Worm (Caenorhabditis elegans): ENCODE measurements around the gene clec-196.
A peak's percentile ranks its signal among the peaks of the same experiment; 100 is the strongest.

The clec-196 gene

DNA sequence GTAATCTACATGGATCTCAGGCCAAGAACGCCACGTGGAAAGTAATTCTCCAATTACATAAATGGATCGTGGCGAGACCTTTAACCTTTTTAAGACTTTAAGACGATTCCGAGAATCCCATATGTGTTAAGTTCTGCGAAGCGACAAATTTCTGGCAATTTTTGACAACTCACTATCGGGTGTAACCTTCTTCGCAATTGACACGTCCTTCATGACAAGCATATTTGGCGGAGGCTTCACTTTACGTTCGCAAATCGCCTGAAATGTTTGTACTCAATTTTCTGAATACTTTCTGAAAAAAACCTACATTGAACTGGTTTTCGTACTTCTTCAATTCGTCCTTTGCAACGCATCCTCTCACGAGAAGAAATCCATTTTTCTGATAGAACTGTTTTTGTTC lies 17.9 kb upstream of the clec-196 start:
- no peak for TF ChIP-seq ama-1 (optimal IDR thresholded peaks at IDR 0.05)
- no peak for TF ChIP-seq ceh-9 (tag; optimal IDR thresholded peaks at IDR 0.05)
- TF ChIP-seq rnt-1 (tag; optimal IDR thresholded peaks at IDR 0.05): no peak
- TF ChIP-seq ets-4 (tag; optimal IDR thresholded peaks at IDR 0.05): no peak
- no peak for TF ChIP-seq hlh-30 (tag; optimal IDR thresholded peaks at IDR 0.05; ENCODE audit: insufficient read depth)
- TF ChIP-seq fkh-6 (tag; optimal IDR thresholded peaks at IDR 0.05): no peak
- no peak for TF ChIP-seq ceh-2 (tag; optimal IDR thresholded peaks at IDR 0.05)
- TF ChIP-seq ceh-19 (GFP tag; optimal IDR thresholded peaks at IDR 0.05): no peak
- TF ChIP-seq nhr-11 (tag; optimal IDR thresholded peaks at IDR 0.05): no peak
- no peak for TF ChIP-seq unc-55 (GFP tag; optimal IDR thresholded peaks at IDR 0.05)
- no peak for TF ChIP-seq fkh-10 (GFP tag; optimal IDR thresholded peaks at IDR 0.05)
- TF ChIP-seq ceh-14 (tag; optimal IDR thresholded peaks at IDR 0.05): no peak
- TF ChIP-seq unc-86 (tag; optimal IDR thresholded peaks at IDR 0.05): no peak
- no peak for TF ChIP-seq pag-3 (tag; optimal IDR thresholded peaks at IDR 0.05; ENCODE audit: borderline replicate concordance)

DNA sequence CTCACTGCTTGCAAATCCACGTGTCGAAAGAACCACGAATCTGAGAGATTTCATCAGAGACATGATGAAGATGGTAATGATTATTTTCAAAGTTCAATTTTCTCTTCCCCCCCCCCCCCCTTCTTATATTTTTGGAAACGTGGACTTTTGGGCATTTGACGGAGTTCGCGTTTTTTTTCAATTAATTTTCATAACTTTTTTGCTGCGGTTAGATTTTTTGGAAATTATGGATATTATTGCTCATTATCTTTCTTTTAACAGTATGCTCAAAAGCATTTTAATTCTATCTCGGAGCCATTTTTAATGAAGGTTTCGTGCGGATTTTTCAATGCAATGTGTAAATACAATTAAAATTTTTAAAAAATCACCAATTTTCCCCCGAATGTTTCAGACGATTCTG lies 17.4 kb upstream of the clec-196 start, which contains the start of gene phyh-1:
phyh-1 (minus strand) TSS at position 101 of the 400 bp plus-strand sequence.
- TF ChIP-seq ets-4 (tag; optimal IDR thresholded peaks at IDR 0.05) (no peak), hlh-13 (GFP tag; optimal IDR thresholded peaks at IDR 0.05) (no peak), C08G9.2 (tag; optimal IDR thresholded peaks at IDR 0.05) (no peak), eyg-1 (tag; optimal IDR thresholded peaks at IDR 0.05) (no peak), ceh-30 (tag; optimal IDR thresholded peaks at IDR 0.05) (no peak), ama-1 (optimal IDR thresholded peaks at IDR 0.05) (no peak), npax-4 (tag; optimal IDR thresholded peaks at IDR 0.05) (no peak), ceh-24 (tag; optimal IDR thresholded peaks at IDR 0.05) (no peak), T23F11.4 (GFP tag; optimal IDR thresholded peaks at IDR 0.05) (no peak), hlh-15 (tag; optimal IDR thresholded peaks at IDR 0.05) (no peak), nhr-11 (tag; optimal IDR thresholded peaks at IDR 0.05) (no peak), unc-3 (GFP tag; conservative IDR thresholded peaks at IDR 0.05) (no peak), unc-3 (tag; optimal IDR thresholded peaks at IDR 0.05) (no peak), pros-1 (tag; optimal IDR thresholded peaks at IDR 0.05) (no peak), rnt-1 (tag; optimal IDR thresholded peaks at IDR 0.05) (no peak), ttx-3 (tag; optimal IDR thresholded peaks at IDR 0.05) (no peak)

DNA sequence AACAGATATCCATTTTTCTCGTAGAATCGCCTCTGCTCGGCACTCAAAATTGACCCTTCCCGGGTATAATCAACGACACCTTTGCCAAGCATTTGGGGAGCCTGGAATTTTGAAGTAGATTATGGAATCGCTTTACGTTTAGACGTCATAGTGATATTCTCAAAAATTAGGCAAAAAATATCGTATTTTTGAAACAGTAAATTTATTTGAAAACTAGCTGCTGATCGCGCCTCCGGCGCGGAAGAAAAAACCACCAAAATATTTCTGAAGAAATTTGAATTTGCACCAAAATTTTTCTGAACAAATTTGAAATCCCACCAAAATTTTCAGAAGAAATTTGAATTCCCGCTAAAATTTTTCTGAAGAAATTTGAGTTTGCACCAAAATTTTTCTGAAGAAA lies 14.4 kb upstream of the clec-196 start, which contains the start of gene ZK550.6:
ZK550.6 (minus strand) TSS at position 101 of the 400 bp plus-strand sequence.
- TF ChIP-seq tbx-7 (tag; optimal IDR thresholded peaks at IDR 0.05) (no peak), pqm-1 (tag; optimal IDR thresholded peaks at IDR 0.05) (no peak), odd-2 (tag; optimal IDR thresholded peaks at IDR 0.05) (no peak), pha-4 (tag; optimal IDR thresholded peaks at IDR 0.05) (no peak), elt-2 (tag; optimal IDR thresholded peaks at IDR 0.05) (no peak), ceh-48 (tag; optimal IDR thresholded peaks at IDR 0.05) (no peak), C38D4.7 (GFP tag; optimal IDR thresholded peaks at IDR 0.05) (no peak), hlh-8 (tag; optimal IDR thresholded peaks at IDR 0.05) (no peak), dve-1 (tag; optimal IDR thresholded peaks at IDR 0.05) (no peak), fkh-10 (GFP tag; optimal IDR thresholded peaks at IDR 0.05) (no peak), rnt-1 (tag; optimal IDR thresholded peaks at IDR 0.05) (no peak)

DNA sequence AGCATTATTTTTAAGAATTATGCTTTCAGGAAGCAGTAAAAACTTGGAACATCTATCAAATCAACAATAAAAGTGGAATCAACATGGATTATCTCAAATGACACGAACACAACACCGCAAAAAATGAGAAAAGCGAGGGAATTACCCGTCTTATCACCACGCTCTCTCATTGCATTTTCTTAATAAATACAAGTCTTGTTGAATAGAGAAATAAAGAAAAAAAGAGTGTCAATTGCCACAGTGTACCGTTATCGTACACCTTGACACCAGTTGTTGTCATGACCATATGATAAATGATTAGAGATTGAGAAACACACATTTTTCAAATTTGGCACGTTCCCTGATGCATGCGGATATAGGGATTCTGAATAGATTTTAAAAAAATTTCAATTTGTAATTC lies 13.0 kb upstream of the clec-196 start:
- TF ChIP-seq tbx-7 (tag; optimal IDR thresholded peaks at IDR 0.05) (no peak), elt-2 (tag; optimal IDR thresholded peaks at IDR 0.05) (peak; percentile 83)

DNA sequence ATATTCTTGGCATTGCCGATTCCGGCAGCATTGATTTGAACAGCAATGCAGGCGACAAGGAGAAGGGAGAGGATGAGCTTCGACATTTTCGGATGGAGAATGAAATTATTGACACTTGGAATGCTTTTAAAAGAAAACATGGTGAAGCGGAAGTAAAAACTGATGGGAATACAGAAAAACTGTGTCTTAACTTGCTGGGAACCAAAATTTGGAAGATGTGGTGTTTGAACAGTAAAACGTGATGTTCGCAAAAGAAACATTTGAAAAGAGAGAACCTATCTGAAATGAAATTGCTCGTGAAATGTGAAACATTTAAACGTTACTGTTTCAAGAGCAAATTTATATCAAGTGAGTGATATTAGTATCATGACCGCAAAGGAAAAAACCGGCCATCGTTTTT lies 12.0 kb upstream of the clec-196 start, which contains the start of gene F26D10.13:
F26D10.13 (minus strand) TSS at position 101 of the 400 bp plus-strand sequence.
- TF ChIP-seq fkh-6 (tag; optimal IDR thresholded peaks at IDR 0.05) (no peak), che-1 (tag; optimal IDR thresholded peaks at IDR 0.05) (no peak), gmeb-2 (tag; optimal IDR thresholded peaks at IDR 0.05) (no peak), pax-1 (tag; optimal IDR thresholded peaks at IDR 0.05) (no peak), C08G9.2 (tag; optimal IDR thresholded peaks at IDR 0.05) (no peak)
